Worm (Caenorhabditis elegans) whole organism, early embryonic: ENCODE data around the gene inx-18.

Experiments used
- ama-1 ChIP-seq: fragments of 150-350 bp; optimal IDR thresholded peaks from 2 replicates; lab custom pipeline; 2014
- ceh-36 ChIP-seq: sonication (generic microtip); optimal IDR thresholded peaks from 2 replicates; lab custom pipeline; 2016; ENCODE audit warnings: missing genetic modification characterization, inconsistent platforms, missing compliant biosample characterization
- hmbx-1 ChIP-seq: sonication (generic microtip); optimal IDR thresholded peaks from 2 replicates; lab custom pipeline; 2016; ENCODE audit warnings: mild to moderate bottlenecking, missing genetic modification characterization, missing compliant biosample characterization
- tra-4 ChIP-seq: sonication (generic microtip); optimal IDR thresholded peaks from 2 replicates; lab custom pipeline; 2017; ENCODE audit warnings: missing genetic modification characterization, missing compliant biosample characterization

ce11 chrIV:601595-601994 is 4.6 kb upstream of the inx-18 start, which contains the start of gene srt-59:
- TF ChIP-seq hmbx-1 (tag; lab: Kevin White, UChicago) (no peak), tra-4 (no peak), ama-1 (lab: Kevin White, UChicago) (no peak), ceh-36 (tag; lab: Kevin White, UChicago) (no peak)
